Fruit fly (Drosophila melanogaster): ENCODE measurements around the gene AnxB11.

AnxB11 gene

dm6 chrX:16448252-16449191 lies 26.5 kb upstream of the AnxB11 start, which contains the start of the genes CG34015 and eIF4H1 (continued):
- TF ChIP-seq CG6854 (GFP tag; optimal IDR thresholded peaks at IDR 0.05) (peak; percentile 80), salr (GFP tag; optimal IDR thresholded peaks at IDR 0.05) (peak in 1 of 2 experiments; percentile 57), CG11294 (GFP tag; IDR thresholded peaks at IDR 0.05) (no peak), CG31627 (GFP tag; optimal IDR thresholded peaks at IDR 0.05) (no peak), Eip93F (GFP tag; optimal IDR thresholded peaks at IDR 0.05) (no peak), CG9139 (GFP tag; optimal IDR thresholded peaks at IDR 0.05) (peak; percentile 83), CG10631 (GFP tag; optimal IDR thresholded peaks at IDR 0.05) (no peak), CG11762 (GFP tag; optimal IDR thresholded peaks at IDR 0.05; ENCODE audit: insufficient read depth) (no peak), CG6163 (GFP tag; IDR thresholded peaks at IDR 0.05) (peak; percentile 62; the same call in 2 of the 3 replicates), achi (GFP tag; optimal IDR thresholded peaks at IDR 0.05) (no peak), CG7368 (GFP tag; optimal IDR thresholded peaks at IDR 0.05) (no peak), Eip78C (GFP tag) (peak; percentile 88), Gug (GFP tag; IDR thresholded peaks at IDR 0.05) (no peak), Hr38 (GFP tag; optimal IDR thresholded peaks at IDR 0.05) (no peak), CG1621 (tag; optimal IDR thresholded peaks at IDR 0.05) (peak; percentile 62), CG6808 (GFP tag; optimal IDR thresholded peaks at IDR 0.05) (peak; percentile 80), Ets96B (tag; optimal IDR thresholded peaks at IDR 0.05) (no peak), Met (GFP tag; optimal IDR thresholded peaks at IDR 0.05) (peak; percentile 42), Lpt (GFP tag; optimal IDR thresholded peaks at IDR 0.05) (peak; percentile 60), svp (GFP tag) (peak; percentile 84), Sox15 (GFP tag; optimal IDR thresholded peaks at IDR 0.05) (no peak), Smox (GFP tag; optimal IDR thresholded peaks at IDR 0.05) (peak; percentile 11), cyc (GFP tag; optimal IDR thresholded peaks at IDR 0.05) (no peak), CG4318 (GFP tag; optimal IDR thresholded peaks at IDR 0.05) (no peak), acj6 (GFP tag; optimal IDR thresholded peaks at IDR 0.05) (no peak), CG34406 (GFP tag; optimal IDR thresholded peaks at IDR 0.05) (peak; percentile 34), dsx (GFP tag; optimal IDR thresholded peaks at IDR 0.05; ENCODE audit: poor library complexity, severe bottlenecking) (no peak), CG3919 (GFP tag; optimal IDR thresholded peaks at IDR 0.05) (peak; percentile 8), spab (GFP tag; optimal IDR thresholded peaks at IDR 0.05) (no peak), vri (GFP tag; optimal IDR thresholded peaks at IDR 0.05) (peak; percentile 31), Sox14 (GFP tag; optimal IDR thresholded peaks at IDR 0.05) (peak; percentile 63), fkh (GFP tag; optimal IDR thresholded peaks at IDR 0.05) (peak; percentile 64), topi (GFP tag; optimal IDR thresholded peaks at IDR 0.05) (peak; percentile 36), lz (GFP tag; optimal IDR thresholded peaks at IDR 0.05) (no peak), fd59A (GFP tag; optimal IDR thresholded peaks at IDR 0.05) (peak; percentile 43), esn (GFP tag; optimal IDR thresholded peaks at IDR 0.05) (peak; percentile 1)

DNA sequence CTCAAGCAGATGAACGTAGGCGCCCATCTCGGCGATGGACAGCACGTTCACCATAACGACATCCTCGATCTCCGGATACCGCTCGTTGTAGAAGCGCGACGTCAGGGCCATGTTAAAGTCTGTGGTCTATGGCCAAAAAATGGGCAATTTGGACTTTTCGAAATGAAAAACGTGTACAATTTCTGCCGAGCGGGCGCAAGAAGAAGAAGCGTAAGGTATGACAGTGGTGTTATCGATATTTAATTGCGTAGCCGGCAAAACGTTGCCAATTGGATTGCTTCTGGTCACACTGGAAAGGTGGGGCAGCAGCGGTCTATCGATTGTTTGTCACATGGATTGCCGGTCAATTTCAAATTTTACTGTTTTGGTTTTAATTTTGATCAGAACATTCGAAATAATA lies 24.7 kb upstream of the AnxB11 start, which contains the start of gene eIF2alpha:
TSS of gene eIF2alpha (minus strand) at position 225 of the 400 bp plus-strand sequence.
- TF ChIP-seq esn (GFP tag; optimal IDR thresholded peaks at IDR 0.05) (peak; percentile 0), acj6 (GFP tag; optimal IDR thresholded peaks at IDR 0.05) (no peak), Eip78C (GFP tag) (peak; percentile 22), CG32006 (GFP tag; optimal IDR thresholded peaks at IDR 0.05) (no peak), svp (GFP tag) (peak; percentile 67), CG6808 (GFP tag; optimal IDR thresholded peaks at IDR 0.05) (no peak)

DNA sequence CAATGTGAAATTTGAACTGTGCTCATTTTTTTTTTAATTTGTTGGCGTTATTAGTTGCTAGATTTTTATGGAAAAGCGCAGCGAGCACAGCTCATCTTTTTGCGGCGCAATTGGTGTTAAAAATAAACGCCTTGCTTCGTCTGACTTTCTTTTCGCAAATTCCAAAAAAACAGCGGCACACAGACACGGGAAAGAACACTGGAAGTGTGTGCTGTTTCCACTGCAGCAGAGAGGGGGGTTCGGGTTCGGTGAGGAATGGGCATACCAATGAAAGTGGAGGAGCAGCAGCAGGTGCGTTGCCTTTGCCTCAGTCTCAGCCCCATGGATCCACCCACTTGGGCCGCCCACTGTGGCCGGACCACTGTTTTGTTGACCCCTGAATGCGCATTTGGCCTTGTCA lies 20.3 kb upstream of the AnxB11 start:
- TF ChIP-seq lz (GFP tag; optimal IDR thresholded peaks at IDR 0.05) (no peak), salr (GFP tag; optimal IDR thresholded peaks at IDR 0.05) (no peak), CG4318 (GFP tag; optimal IDR thresholded peaks at IDR 0.05) (no peak), Eip78C (GFP tag) (peak; percentile 28), CG16779 (tag; optimal IDR thresholded peaks at IDR 0.05) (no peak), CG15336 (GFP tag; IDR thresholded peaks at IDR 0.05) (no peak), CG3032 (tag; optimal IDR thresholded peaks at IDR 0.05) (no peak), svp (GFP tag) (peak; percentile 77), CG6854 (GFP tag; optimal IDR thresholded peaks at IDR 0.05) (no peak), Lpt (GFP tag; optimal IDR thresholded peaks at IDR 0.05) (no peak)
